Fruit fly (Drosophila melanogaster): ENCODE results near the gene CG5641.

DNA sequence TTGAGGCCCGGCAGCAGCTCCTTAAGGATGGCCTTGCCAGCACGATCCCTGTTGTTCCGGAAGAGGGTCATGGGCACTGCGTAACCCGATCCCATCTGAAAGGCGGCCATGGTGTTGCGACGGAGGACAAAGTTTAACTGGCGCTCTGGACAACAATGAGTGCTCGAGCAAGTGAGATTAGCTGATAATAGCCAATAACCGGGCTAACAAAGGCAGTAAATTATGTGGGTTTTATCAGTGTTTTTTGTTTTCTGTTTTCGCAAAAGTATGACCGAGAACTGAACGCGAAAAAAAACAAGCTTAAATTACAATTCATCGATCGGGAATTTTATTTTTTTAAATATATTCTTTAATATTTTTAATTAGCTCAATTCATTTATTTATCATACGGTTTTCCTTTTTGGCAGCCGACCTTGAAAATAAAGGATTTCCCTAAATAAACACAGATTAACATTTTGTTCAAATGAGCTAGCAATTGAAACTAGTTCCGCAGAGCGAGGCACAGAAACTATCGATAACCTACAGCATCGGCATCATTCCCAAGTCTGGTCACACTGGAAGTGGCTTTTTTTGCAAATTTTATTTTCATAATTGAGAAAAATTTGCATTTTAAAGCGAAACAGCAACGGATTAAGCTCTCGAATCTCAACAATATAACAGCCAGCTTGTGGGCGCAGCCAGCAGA, 15.7 kb downstream of the CG5641 start, which contains the start of the genes Dip-C and pps:
- TF ChIP-seq ovo (GFP tag; optimal IDR thresholded peaks at IDR 0.05) (no peak), bab1 (GFP tag; optimal IDR thresholded peaks at IDR 0.05) (peak; percentile 14), Mnt (GFP tag; optimal IDR thresholded peaks at IDR 0.05) (peak; percentile 10), CG14711 (tag; optimal IDR thresholded peaks at IDR 0.05) (no peak), CG1620 (GFP tag; optimal IDR thresholded peaks at IDR 0.05) (no peak), toe (GFP tag; optimal IDR thresholded peaks at IDR 0.05) (no peak), pad (GFP tag; optimal IDR thresholded peaks at IDR 0.05) (no peak), CG5204 (GFP tag; optimal IDR thresholded peaks at IDR 0.05) (no peak), Crg-1 (GFP tag; optimal IDR thresholded peaks at IDR 0.05) (no peak), CG33017 (tag; optimal IDR thresholded peaks at IDR 0.05) (peak; percentile 27), cnc (optimal IDR thresholded peaks at IDR 0.05) (no peak), tj (GFP tag; optimal IDR thresholded peaks at IDR 0.05) (no peak), cic (GFP tag; optimal IDR thresholded peaks at IDR 0.05) (no peak)
